Worm (Caenorhabditis elegans): ENCODE data around the gene T14G8.6.

ce11 chrX:12846043-12846442 is 16.6 kb downstream of the T14G8.6 start, which contains the start of gene C52G5.3:
- no peak for TF ChIP-seq nhr-25 (tag; optimal IDR thresholded peaks at IDR 0.05)
- TF ChIP-seq sma-3 (GFP tag; optimal IDR thresholded peaks at IDR 0.05), result no peak
- TF ChIP-seq elt-1 (tag; optimal IDR thresholded peaks at IDR 0.05), result no peak
- no peak for TF ChIP-seq ceh-82 (tag; optimal IDR thresholded peaks at IDR 0.05)

All from whole organism, L2 larva.